Fruit fly (Drosophila melanogaster): ENCODE data around the gene CG15561.

Gene CG15561

dm6 chr3R:31218997-31219992 is 3.6 kb upstream of the CG15561 start, which contains the start of gene ATPsynC (continued):
- no peak for TF ChIP-seq bowl (GFP tag; IDR thresholded peaks at IDR 0.05)
- TF ChIP-seq gsb-n (tag; optimal IDR thresholded peaks at IDR 0.05), result peak; percentile 9
- peak; percentile 22 for TF ChIP-seq CG13424 (tag; optimal IDR thresholded peaks at IDR 0.05)
- peak; percentile 31 for TF ChIP-seq tin (GFP tag; optimal IDR thresholded peaks at IDR 0.05)
- peak; percentile 14 for TF ChIP-seq CG17359 (tag; optimal IDR thresholded peaks at IDR 0.05)
- no peak for TF ChIP-seq CG7963 (GFP tag; IDR thresholded peaks at IDR 0.05; ENCODE audit: partially characterized antibody)
- TF ChIP-seq sima (GFP tag; optimal IDR thresholded peaks at IDR 0.05), result no peak
- no peak for TF ChIP-seq CG8388 (GFP tag; optimal IDR thresholded peaks at IDR 0.05)
- no peak for TF ChIP-seq CG6654 (GFP tag; optimal IDR thresholded peaks at IDR 0.05)
- TF ChIP-seq CG4404 (GFP tag; IDR thresholded peaks at IDR 0.05), result no peak
- TF ChIP-seq Drgx (GFP tag; IDR thresholded peaks at IDR 0.05), result no peak
- TF ChIP-seq CG9215 (GFP tag; IDR thresholded peaks at IDR 0.05), result no peak
- TF ChIP-seq CG3065 (GFP tag; optimal IDR thresholded peaks at IDR 0.05), result peak; percentile 19
- TF ChIP-seq p53 (GFP tag; optimal IDR thresholded peaks at IDR 0.05), result peak; percentile 67
- TF ChIP-seq Rx (GFP tag; IDR thresholded peaks at IDR 0.05), result no peak
- TF ChIP-seq inv (GFP tag; IDR thresholded peaks at IDR 0.05; ENCODE audit: partially characterized antibody), result no peak
- TF ChIP-seq gem (tag; optimal IDR thresholded peaks at IDR 0.05), result peak; percentile 57
- peak; percentile 11 for TF ChIP-seq tap (tag; optimal IDR thresholded peaks at IDR 0.05)
- peak; percentile 21 for TF ChIP-seq pho (GFP tag; optimal IDR thresholded peaks at IDR 0.05)
- peak in 1 of 2 experiments; percentile 67 for TF ChIP-seq Dfd (GFP tag; optimal IDR thresholded peaks at IDR 0.05)
- TF ChIP-seq Dip3 (GFP tag; optimal IDR thresholded peaks at IDR 0.05), result no peak
- TF ChIP-seq CG11504 (tag; optimal IDR thresholded peaks at IDR 0.05), result peak; percentile 20
- TF ChIP-seq usp (GFP tag; optimal IDR thresholded peaks at IDR 0.05), result no peak
- no peak for TF ChIP-seq CG14050 (GFP tag; IDR thresholded peaks at IDR 0.05)
- no peak for TF ChIP-seq wor (GFP tag; IDR thresholded peaks at IDR 0.05)
- TF ChIP-seq crp (GFP tag; optimal IDR thresholded peaks at IDR 0.05), result no peak
- peak; percentile 1 for TF ChIP-seq Nf-YB (GFP tag; optimal IDR thresholded peaks at IDR 0.05)
- TF ChIP-seq zfh1 (GFP tag; IDR thresholded peaks at IDR 0.05), result no peak
- no peak for TF ChIP-seq twi (tag; optimal IDR thresholded peaks at IDR 0.05)
- no peak for TF ChIP-seq cad (GFP tag; optimal IDR thresholded peaks at IDR 0.05)
- TF ChIP-seq cas (GFP tag; IDR thresholded peaks at IDR 0.05), result no peak
- TF ChIP-seq zen (tag; optimal IDR thresholded peaks at IDR 0.05), result peak; percentile 40
- TF ChIP-seq CG16779 (GFP tag; IDR thresholded peaks at IDR 0.05), result no peak
- TF ChIP-seq lmd (GFP tag; IDR thresholded peaks at IDR 0.05), result no peak
- TF ChIP-seq CG15479 (GFP tag; optimal IDR thresholded peaks at IDR 0.05), result peak; percentile 51
- TF ChIP-seq CG5953 (GFP tag; IDR thresholded peaks at IDR 0.05), result no peak
- TF ChIP-seq CG42726 (GFP tag; IDR thresholded peaks at IDR 0.05; ENCODE audit: partially characterized antibody), result no peak
- no peak for TF ChIP-seq run (tag; optimal IDR thresholded peaks at IDR 0.05)
- no peak for TF ChIP-seq CG5245 (GFP tag; optimal IDR thresholded peaks at IDR 0.05)
- no peak for TF ChIP-seq Dip2 (GFP tag; IDR thresholded peaks at IDR 0.05)
- peak; percentile 100 for TF ChIP-seq pzg (GFP tag; optimal IDR thresholded peaks at IDR 0.05)
- TF ChIP-seq shn (GFP tag; optimal IDR thresholded peaks at IDR 0.05), result no peak
- TF ChIP-seq row (GFP tag; IDR thresholded peaks at IDR 0.05), result no peak
- TF ChIP-seq CG10543 (GFP tag; optimal IDR thresholded peaks at IDR 0.05), result peak; percentile 76
- TF ChIP-seq zen2 (GFP tag; IDR thresholded peaks at IDR 0.05; ENCODE audit: partially characterized antibody), result no peak
- TF ChIP-seq cwo (GFP tag; optimal IDR thresholded peaks at IDR 0.05), result peak; percentile 73
- peak; percentile 38 for TF ChIP-seq Deaf1 (tag; optimal IDR thresholded peaks at IDR 0.05)
- peak; percentile 75 for TF ChIP-seq lilli (GFP tag; optimal IDR thresholded peaks at IDR 0.05)
- no peak for TF ChIP-seq dmrt11E (tag; optimal IDR thresholded peaks at IDR 0.05)
